Fruit fly (Drosophila melanogaster) whole organism: ENCODE measurements around the gene CG10337.

Experiments used
- CG8478 ChIP-seq: fragments of >200 bp; optimal IDR thresholded peaks from 2 replicates; lab custom pipeline; 2018; ENCODE audit warnings: inconsistent platforms
- Dll ChIP-seq: fragments of >200 bp; optimal IDR thresholded peaks from 2 replicates; lab custom pipeline; 2017
- EcR ChIP-seq, 2 experiments: fragments of >200 bp; optimal IDR thresholded peaks; 2 replicates each; lab custom pipeline; 2017; ENCODE audit warnings: missing biosample characterization in 2 of 2, missing genetic modification characterization in 2 of 2, missing genetic modification reagents in 2 of 2
- pan ChIP-seq: fragments of >200 bp; optimal IDR thresholded peaks from 2 replicates; lab custom pipeline; 2017
- psq ChIP-seq: fragments of >200 bp; optimal IDR thresholded peaks from 2 replicates; lab custom pipeline; 2017
- usp ChIP-seq: fragments of >200 bp; optimal IDR thresholded peaks from 2 replicates; lab custom pipeline; 2017; ENCODE audit warnings: missing biosample characterization, missing genetic modification characterization, mixed read lengths

The CG10337 gene

DNA sequence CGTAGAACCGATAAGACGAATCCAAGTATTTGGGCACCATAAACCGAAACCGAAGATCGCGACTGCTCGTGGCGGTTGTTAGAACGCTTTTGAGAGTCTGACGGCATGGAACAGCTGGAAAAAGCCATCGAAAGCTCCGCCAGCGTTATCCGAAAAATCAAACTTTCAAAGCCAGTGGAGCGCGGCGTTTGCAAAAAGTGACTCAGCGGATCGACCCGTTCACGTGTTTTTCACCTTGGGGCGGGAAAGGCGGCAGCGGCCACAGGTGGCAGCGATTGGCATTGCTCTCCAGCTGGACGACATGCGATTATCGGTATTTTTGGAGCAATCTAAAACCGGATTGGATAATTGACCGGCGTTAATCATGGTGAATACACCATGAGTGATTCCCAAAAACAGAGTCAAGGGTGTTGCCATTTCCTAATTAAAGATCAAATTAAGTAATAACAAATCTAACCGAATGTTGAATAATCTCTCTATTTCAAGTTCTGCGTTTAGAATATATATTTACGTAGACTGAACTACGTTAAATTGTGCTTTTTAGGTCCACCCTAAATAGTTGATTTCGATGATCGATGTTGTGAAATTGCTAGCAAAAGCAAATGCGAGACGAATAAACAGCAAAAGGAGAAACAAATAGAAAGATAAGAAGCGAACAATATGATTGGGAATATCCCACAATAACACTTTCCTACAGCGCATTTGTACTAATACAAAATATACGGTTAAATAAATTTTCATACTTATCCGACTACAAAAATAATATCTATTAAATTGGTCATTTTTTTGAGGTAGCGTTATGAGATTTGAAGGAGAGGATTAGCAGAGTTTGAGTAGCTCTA lies at the start of gene CG10337:
Gene CG10337, minus strand, starts transcription at position 91 of the 842 bp plus-strand sequence.
- no peak for TF ChIP-seq EcR (GFP tag; optimal IDR thresholded peaks at IDR 0.05; lab: Kevin White, UChicago)
- no peak for TF ChIP-seq CG8478 (lab: Kevin White, UChicago)
- TF ChIP-seq usp (GFP tag; lab: Kevin White, UChicago): no peak
- TF ChIP-seq Dll: no peak
- TF ChIP-seq psq (lab: Kevin White, UChicago): no peak
- no peak for TF ChIP-seq pan (lab: Kevin White, UChicago)

DNA sequence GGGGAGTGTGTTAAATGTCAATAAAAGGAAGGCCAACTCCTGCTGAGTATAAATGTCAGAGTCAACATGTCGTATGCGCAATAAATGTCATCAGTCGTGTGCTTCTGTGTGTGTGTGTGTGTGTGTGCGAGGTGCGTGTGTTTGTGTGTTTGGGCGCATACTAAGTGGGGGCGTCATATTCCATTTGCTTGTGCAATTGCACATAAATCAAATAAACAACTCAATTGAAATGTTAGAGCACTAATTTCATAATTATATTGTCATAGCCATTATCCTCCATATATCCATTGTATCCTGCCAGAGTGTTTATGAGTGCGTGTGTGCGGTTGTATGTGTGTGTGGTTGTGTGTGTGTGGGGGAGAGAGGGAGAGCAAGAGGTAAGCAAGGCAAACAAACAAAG lies 47.3 kb upstream of the CG10337 start:
- TF ChIP-seq EcR (GFP tag; optimal IDR thresholded peaks at IDR 0.05; lab: Kevin White, UChicago) (no peak), usp (GFP tag; lab: Kevin White, UChicago) (no peak), Dll (no peak), CG8478 (lab: Kevin White, UChicago) (no peak), psq (lab: Kevin White, UChicago) (no peak), pan (lab: Kevin White, UChicago) (no peak)

DNA sequence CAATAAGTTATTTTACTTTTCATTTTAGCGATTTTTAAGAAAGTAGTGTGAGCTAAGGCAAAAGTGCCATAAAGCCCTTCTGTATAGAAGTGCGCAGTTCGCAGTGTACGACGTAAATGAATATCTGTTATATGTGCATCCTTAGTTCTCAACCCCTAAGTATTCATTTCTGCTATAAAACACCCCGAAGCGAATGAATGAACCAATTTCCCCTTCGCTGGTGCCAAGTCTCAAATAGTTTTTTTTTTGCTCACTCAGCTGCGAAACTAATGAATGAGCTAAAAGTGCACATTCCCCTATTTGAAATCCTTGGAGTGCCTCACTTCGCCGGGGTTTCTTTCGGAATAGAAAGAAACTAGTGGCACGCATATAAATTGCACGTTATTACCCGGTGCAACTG lies 43.9 kb upstream of the CG10337 start:
- TF ChIP-seq pan (lab: Kevin White, UChicago) (no peak), psq (lab: Kevin White, UChicago) (no peak), usp (GFP tag; lab: Kevin White, UChicago) (no peak), CG8478 (lab: Kevin White, UChicago) (no peak), EcR (GFP tag; optimal IDR thresholded peaks at IDR 0.05; lab: Kevin White, UChicago) (no peak), Dll (no peak)

DNA sequence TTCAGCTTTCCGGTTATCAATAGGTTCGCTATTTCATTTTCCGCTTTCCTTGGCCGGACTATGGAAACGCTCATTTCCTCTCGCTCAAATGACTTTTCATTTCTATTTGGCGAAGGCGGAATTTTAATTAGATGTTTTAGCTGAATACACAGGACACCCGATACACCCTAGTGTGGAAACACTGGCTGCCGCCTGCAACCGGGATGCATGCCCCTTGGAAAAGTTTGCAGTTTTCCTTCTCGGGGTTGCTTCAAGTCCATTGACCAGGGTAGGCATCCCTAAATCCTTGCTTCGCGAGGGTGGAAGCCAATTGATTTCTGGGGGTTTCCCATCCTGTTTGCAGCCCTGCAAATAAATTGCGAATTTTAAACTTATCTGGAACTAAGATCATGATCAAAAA lies 42.2 kb upstream of the CG10337 start:
- TF ChIP-seq EcR (GFP tag; optimal IDR thresholded peaks at IDR 0.05; lab: Kevin White, UChicago) (no peak), Dll (no peak), psq (lab: Kevin White, UChicago) (no peak), usp (GFP tag; lab: Kevin White, UChicago) (no peak), pan (lab: Kevin White, UChicago) (no peak), CG8478 (lab: Kevin White, UChicago) (no peak)

DNA sequence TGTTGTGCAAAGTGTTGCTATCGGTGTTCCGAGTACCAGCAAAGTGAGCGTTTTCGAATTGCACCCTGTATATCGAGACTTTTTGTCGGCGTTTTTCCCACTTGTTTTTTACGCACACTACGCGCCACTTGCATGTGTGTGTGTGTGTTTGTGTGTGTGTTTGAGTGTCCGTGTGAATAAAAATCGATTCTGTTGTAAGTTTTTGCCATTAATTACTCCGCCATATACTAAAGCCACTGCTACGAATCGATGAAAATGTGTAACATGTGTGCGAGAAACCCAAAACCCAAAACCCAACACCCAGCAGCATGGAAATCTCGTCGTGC lies 40.5 kb upstream of the CG10337 start:
- TF ChIP-seq Dll: no peak

DNA sequence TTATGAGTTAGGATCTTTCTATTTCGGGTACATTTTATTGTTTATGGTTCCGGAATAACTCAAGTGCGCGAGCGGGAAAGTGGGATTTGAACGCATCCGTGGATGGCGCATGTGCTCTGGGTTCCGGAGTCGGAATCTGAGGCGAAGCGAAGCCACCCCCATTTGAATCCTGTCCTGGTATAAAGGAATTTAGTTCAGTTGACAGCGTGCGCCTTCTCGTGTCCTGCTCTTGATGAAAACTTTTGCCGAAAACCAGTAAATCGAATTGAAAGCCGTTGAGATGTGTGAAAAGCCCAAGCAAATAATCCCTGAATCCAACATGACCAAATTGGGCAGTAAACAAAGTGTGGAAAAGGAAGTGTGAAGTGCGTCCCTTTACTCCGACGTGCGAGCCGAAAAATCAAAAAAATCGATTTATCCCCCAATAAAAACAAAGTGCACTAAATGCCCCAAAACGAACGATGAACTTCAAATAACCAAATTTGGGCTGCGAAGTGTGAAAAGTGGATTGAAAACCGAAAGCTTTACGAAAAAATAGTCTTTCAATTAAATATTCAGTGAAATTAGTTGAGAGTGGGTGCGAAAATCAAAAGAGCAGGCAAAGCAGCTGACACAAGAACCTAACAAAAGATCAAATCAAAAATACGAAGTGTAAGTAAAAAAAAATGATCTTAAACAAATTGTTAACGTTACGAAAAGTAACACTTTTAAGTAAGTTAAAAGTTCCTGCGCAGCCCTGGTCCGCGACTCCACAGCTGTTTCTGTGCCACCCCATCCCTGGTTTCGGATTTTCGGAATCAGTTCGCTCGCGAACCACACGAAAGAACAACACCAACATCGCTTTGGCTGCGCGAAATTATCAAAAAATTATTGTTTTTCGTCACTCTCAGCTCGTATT lies 39.9 kb upstream of the CG10337 start, which contains the start of gene Lar:
Gene Lar, plus strand, starts transcription at position 188 of the 898 bp plus-strand sequence.
- no peak for TF ChIP-seq EcR (GFP tag; optimal IDR thresholded peaks at IDR 0.05; lab: Kevin White, UChicago)
- TF ChIP-seq Dll: no peak
- no peak for TF ChIP-seq pan (lab: Kevin White, UChicago)
- TF ChIP-seq usp (GFP tag; lab: Kevin White, UChicago): no peak
- TF ChIP-seq CG8478 (lab: Kevin White, UChicago): no peak
- TF ChIP-seq psq (lab: Kevin White, UChicago): no peak

DNA sequence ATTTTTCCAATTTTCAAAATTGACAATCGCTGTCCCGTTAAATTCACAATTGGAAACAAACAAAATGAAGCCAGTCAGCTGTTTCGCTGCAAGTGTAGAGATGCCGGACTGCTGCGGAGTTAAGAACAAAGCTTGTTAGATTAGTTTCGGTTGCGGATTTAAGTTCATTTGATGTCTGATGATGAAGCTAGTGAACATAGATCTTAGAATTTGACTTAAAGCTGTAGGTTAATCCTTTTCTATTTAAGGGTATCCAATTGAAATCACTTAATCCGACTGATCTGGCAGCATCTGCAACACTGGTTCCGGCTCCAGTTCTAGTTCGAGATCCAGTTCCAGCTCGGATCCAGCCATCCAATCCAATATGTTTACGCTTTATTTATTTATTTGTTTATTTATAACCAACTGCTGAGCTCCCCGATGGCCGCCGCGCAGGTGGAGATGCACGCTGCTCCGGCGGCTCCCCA lies 37.2 kb upstream of the CG10337 start, which contains the start of the genes PCNA2 and CG10366:
Gene PCNA2, minus strand, starts transcription at position 65 of the 467 bp plus-strand sequence.
Gene CG10366, plus strand, starts transcription at position 310 of the 467 bp plus-strand sequence.
- no peak for TF ChIP-seq CG8478 (lab: Kevin White, UChicago)
- no peak for TF ChIP-seq psq (lab: Kevin White, UChicago)
- TF ChIP-seq Dll: no peak
- TF ChIP-seq pan (lab: Kevin White, UChicago): no peak
- TF ChIP-seq usp (GFP tag; lab: Kevin White, UChicago): no peak
- TF ChIP-seq EcR (GFP tag; optimal IDR thresholded peaks at IDR 0.05; lab: Kevin White, UChicago): no peak

DNA sequence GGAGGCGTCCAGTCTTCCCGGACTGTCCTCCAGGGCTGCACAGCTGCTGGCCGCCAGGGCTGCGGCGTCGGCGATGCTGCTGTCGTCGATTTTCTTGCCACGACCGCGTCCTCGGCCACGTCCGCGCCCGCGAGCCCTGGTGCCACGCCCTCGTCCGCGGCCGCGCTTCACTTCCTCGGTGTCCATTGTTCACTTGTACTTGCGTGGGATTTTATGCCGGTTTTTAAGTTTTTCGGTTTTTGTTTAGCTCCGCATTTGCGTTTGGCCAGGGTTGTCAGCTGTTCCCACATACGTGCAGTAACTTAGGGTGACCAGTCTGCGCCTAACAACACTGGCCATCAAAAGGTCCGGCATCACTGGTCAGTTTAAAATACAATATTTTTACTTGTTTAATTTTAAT lies 35.4 kb upstream of the CG10337 start, which contains the start of gene Hakai:
Gene Hakai, minus strand, starts transcription at position 290 of the 400 bp plus-strand sequence.
- TF ChIP-seq EcR (GFP tag; optimal IDR thresholded peaks at IDR 0.05; lab: Kevin White, UChicago): no peak
- no peak for TF ChIP-seq psq (lab: Kevin White, UChicago)
- no peak for TF ChIP-seq usp (GFP tag; lab: Kevin White, UChicago)
- no peak for TF ChIP-seq pan (lab: Kevin White, UChicago)
- no peak for TF ChIP-seq Dll
- no peak for TF ChIP-seq CG8478 (lab: Kevin White, UChicago)

DNA sequence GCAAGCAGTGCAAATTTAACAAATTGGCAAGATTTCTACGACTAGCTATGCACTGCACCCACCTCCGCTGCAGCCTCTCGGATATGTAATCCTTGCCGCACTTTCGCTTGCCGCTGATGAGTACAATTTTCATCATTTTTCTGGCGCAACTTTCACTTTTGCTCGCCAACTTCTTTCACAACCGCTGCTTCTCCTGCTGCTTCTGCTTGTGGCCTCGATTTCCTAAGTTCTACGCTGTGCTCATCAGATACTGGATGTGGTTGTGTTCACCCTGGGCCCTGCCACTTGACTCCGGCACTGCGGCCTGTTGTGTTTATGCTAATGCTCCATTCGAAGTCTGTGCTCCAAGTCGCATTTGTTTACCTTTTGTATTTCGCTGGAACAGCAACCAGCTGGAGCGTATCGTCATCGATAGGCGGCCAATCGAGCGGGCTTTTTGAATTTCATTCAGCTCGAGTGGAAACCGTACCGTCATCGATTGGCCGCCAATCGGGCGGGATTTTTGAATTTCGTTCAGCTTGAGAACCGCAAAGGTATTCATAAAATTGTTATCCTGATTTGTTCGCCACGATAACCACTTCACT lies 33.3 kb upstream of the CG10337 start, which contains the start of gene Pmvk:
Gene Pmvk, minus strand, starts transcription at position 357 of the 584 bp plus-strand sequence.
- TF ChIP-seq usp (GFP tag; lab: Kevin White, UChicago) (no peak), psq (lab: Kevin White, UChicago) (no peak), pan (lab: Kevin White, UChicago) (no peak), CG8478 (lab: Kevin White, UChicago) (no peak), Dll (no peak), EcR (GFP tag; optimal IDR thresholded peaks at IDR 0.05; lab: Kevin White, UChicago) (no peak)

DNA sequence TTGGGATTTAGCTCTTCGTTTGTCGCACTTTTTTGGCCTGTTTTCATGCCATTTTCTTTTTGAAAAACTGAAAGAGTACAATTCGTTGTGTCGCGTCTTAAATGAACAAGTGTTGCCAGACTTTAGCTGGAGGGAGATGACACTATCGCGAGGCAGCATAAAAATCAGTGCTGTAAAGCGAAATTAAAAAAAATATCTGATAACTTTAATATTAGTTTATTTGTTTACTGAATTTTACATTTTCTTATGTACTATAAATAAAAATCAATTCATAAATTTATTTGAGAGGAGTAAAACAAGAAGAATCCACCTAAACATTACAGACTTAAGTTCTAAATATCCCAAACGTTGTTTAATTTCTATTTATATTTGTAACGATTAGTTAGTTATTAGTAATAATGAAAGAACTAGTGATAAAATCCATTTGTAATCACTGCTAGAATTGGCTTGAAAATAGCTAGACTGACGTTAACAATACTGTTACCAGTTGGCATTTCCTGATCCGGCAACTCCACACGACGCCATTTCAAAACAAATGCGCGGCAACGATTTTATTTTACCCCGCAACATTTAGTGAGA lies 30.5 kb upstream of the CG10337 start, which contains the start of the genes spi and msb1l:
Gene spi, minus strand, starts transcription at position 129 of the 579 bp plus-strand sequence.
Gene msb1l, plus strand, starts transcription at position 515 of the 579 bp plus-strand sequence.
- TF ChIP-seq psq (lab: Kevin White, UChicago) (no peak), CG8478 (lab: Kevin White, UChicago) (no peak), EcR (GFP tag; optimal IDR thresholded peaks at IDR 0.05; lab: Kevin White, UChicago) (no peak), Dll (no peak), usp (GFP tag; lab: Kevin White, UChicago) (no peak), pan (lab: Kevin White, UChicago) (no peak)
